Fruit fly (Drosophila melanogaster) whole organism, adult: ENCODE data around the gene CG15043.

Experiments
- CG12768 ChIP-seq: fragments of 200-800 bp; sonication (Bioruptor generic); optimal IDR thresholded peaks from 2 replicates; lab custom pipeline; 2017; ENCODE audit warnings: missing biosample characterization, missing genetic modification characterization, mild to moderate bottlenecking, moderate library complexity, missing genetic modification reagents
- CG14711 ChIP-seq: fragments of 200-800 bp; sonication (Bioruptor generic); optimal IDR thresholded peaks from 2 replicates; lab custom pipeline; 2018; ENCODE audit warnings: missing biosample characterization, mild to moderate bottlenecking, missing genetic modification characterization, moderate library complexity
- CG1620 ChIP-seq: fragments of 200-800 bp; sonication (Bioruptor generic); optimal IDR thresholded peaks from 2 replicates; lab custom pipeline; 2016; ENCODE audit warnings: missing biosample characterization, missing genetic modification characterization
- cic ChIP-seq: fragments of 200-800 bp; sonication (Bioruptor generic); optimal IDR thresholded peaks from 2 replicates; lab custom pipeline; 2017; ENCODE audit warnings: missing biosample characterization, mild to moderate bottlenecking, missing genetic modification characterization, moderate library complexity
- cnc ChIP-seq, 2 experiments: fragments of >200 bp; optimal IDR thresholded peaks; 2 replicates each; lab custom pipeline; 2017
- pad ChIP-seq: fragments of 200-800 bp; sonication (Bioruptor generic); optimal IDR thresholded peaks from 3 replicates; lab custom pipeline; 2017; ENCODE audit warnings: missing biosample characterization, missing genetic modification characterization, mild to moderate bottlenecking, moderate library complexity, missing genetic modification reagents
- tj ChIP-seq: fragments of 200-800 bp; sonication (Bioruptor generic); optimal IDR thresholded peaks from 3 replicates; lab custom pipeline; 2017; ENCODE audit warnings: missing biosample characterization, mild to moderate bottlenecking, missing genetic modification characterization, moderate library complexity

DNA sequence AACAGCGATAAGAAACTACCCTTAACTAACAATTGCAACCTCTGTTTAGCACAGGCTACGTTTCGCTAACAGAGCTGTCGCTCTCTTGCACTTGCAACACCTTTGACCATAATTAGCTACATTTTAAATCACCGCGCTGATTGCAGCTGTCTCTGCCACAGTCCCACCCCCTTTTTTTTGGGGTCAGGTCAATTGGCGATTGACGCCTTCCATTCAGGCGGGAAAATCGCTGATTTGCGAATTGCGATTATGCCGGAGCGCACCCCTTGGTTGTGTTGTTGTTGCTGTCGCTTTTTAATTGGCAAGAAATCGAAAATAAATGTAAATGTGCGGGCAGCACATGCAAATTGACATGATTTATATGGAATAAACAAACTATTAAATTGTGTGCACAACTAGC lies 49.4 kb upstream of the CG15043 start:
- no peak for TF ChIP-seq CG1620
- peak; percentile 31 for TF ChIP-seq cic (GFP tag; lab: Kevin White, UChicago)
- no peak for TF ChIP-seq CG12768
- no peak for TF ChIP-seq pad (GFP tag; lab: Kevin White, UChicago)
- TF ChIP-seq tj (GFP tag; lab: Kevin White, UChicago), result peak; percentile 65
- no peak for TF ChIP-seq cnc (optimal IDR thresholded peaks at IDR 0.05; lab: Kevin White, UChicago)
- TF ChIP-seq CG14711 (tag; lab: Kevin White, UChicago), result no peak
